Worm (Caenorhabditis elegans) whole organism, L4/young adult: Measurements from ENCODE around the gene eif-1.

Experiments
- W03F9.2 ChIP-seq: fragments of 150-350 bp; optimal IDR thresholded peaks from 2 replicates; lab custom pipeline; 2014; ENCODE audit warnings: missing biosample characterization, missing genetic modification characterization
- dao-5 ChIP-seq: sonication (generic microtip); optimal IDR thresholded peaks from 2 replicates; lab custom pipeline; 2016; ENCODE audit warnings: missing genotype, missing genetic modification characterization, moderate library complexity, missing compliant biosample characterization
- him-1 ChIP-seq: sonication (generic microtip); optimal IDR thresholded peaks from 2 replicates; lab custom pipeline; 2016; ENCODE audit warnings: missing genotype, missing genetic modification reagents, missing genetic modification characterization, missing compliant biosample characterization

DNA sequence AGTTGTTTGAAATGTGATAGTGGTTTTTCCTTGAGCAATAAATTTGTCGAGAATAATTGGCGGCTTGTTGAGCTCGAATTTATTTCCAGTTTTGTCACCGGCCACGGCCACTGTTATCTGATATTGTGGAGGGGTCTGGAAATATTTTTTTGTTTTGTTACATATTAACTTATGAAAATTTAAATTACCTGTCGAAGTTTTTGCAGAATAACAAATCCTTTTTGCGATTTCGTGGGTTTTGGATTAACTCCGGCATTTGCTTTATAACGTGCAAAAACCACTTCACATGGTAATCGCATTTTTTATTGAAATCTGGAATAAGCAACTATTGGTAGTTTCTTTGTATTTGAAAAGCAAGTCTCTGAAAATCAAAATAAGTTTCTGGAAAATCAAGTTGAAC lies 42.7 kb upstream of the eif-1 start, which contains the start of gene lrr-1:
- TF ChIP-seq him-1 (tag; lab: Kevin White, UChicago), result no peak
- TF ChIP-seq W03F9.2 (tag; lab: Kevin White, UChicago), result no peak
- TF ChIP-seq dao-5 (tag; lab: Kevin White, UChicago), result no peak
